Worm (Caenorhabditis elegans): ENCODE measurements around the gene cpsf-3.

Gene cpsf-3

ce11 chrIV:13282778-13283177 lies at the start of gene cpsf-3:
Gene cpsf-3 (minus strand): TSS chrIV:13282878.
- TF ChIP-seq elt-3 (tag; optimal IDR thresholded peaks at IDR 0.05) (no peak), pha-4 (tag; optimal IDR thresholded peaks at IDR 0.05) (no peak), pqm-1 (tag; optimal IDR thresholded peaks at IDR 0.05) (no peak), nhr-25 (tag; optimal IDR thresholded peaks at IDR 0.05) (no peak), ceh-82 (tag; optimal IDR thresholded peaks at IDR 0.05) (no peak), nhr-12 (tag; optimal IDR thresholded peaks at IDR 0.05) (no peak), daf-12 (tag; optimal IDR thresholded peaks at IDR 0.05) (no peak), ceh-16 (tag; optimal IDR thresholded peaks at IDR 0.05) (no peak), aly-2 (tag; optimal IDR thresholded peaks at IDR 0.05) (no peak), nhr-23 (tag; optimal IDR thresholded peaks at IDR 0.05) (no peak), R02D3.7 (tag; optimal IDR thresholded peaks at IDR 0.05) (no peak), ztf-11 (tag; optimal IDR thresholded peaks at IDR 0.05) (no peak), ceh-9 (tag; optimal IDR thresholded peaks at IDR 0.05) (no peak), skn-1 (tag; optimal IDR thresholded peaks at IDR 0.05) (no peak), fos-1 (tag; optimal IDR thresholded peaks at IDR 0.05) (no peak), ama-1 (optimal IDR thresholded peaks at IDR 0.05) (no peak), elt-1 (tag; optimal IDR thresholded peaks at IDR 0.05) (no peak), egl-5 (tag; optimal IDR thresholded peaks at IDR 0.05) (no peak), nhr-43 (tag; optimal IDR thresholded peaks at IDR 0.05; ENCODE audit: poor library complexity, severe bottlenecking) (no peak), nhr-67 (tag; optimal IDR thresholded peaks at IDR 0.05) (no peak)

ce11 chrIV:13331285-13331684 lies 48.6 kb upstream of the cpsf-3 start, which contains the start of gene pqn-74:
Gene pqn-74 (minus strand): TSS chrIV:13331406.
- no peak for TF ChIP-seq zag-1 (tag; optimal IDR thresholded peaks at IDR 0.05)
- TF ChIP-seq pha-4 (tag; optimal IDR thresholded peaks at IDR 0.05), result peak; percentile 28

- TF ChIP-seq eor-1 (tag; optimal IDR thresholded peaks at IDR 0.05) (no peak), zag-1 (tag; optimal IDR thresholded peaks at IDR 0.05) (no peak), pha-4 (tag; optimal IDR thresholded peaks at IDR 0.05) (peak; percentile 50), fos-1 (tag; optimal IDR thresholded peaks at IDR 0.05) (no peak), fkh-10 (GFP tag; optimal IDR thresholded peaks at IDR 0.05) (no peak), lin-15B (tag; optimal IDR thresholded peaks at IDR 0.05) (no peak)
Observed at ce11 chrIV:13330547-13330946, 47.9 kb upstream of the cpsf-3 start.

ce11 chrIV:13328059-13328458 lies 45.4 kb upstream of the cpsf-3 start, which contains the start of gene far-6:
Gene far-6 (plus strand): TSS chrIV:13328359.
- TF ChIP-seq nhr-67 (tag; optimal IDR thresholded peaks at IDR 0.05) (no peak), nhr-23 (tag; optimal IDR thresholded peaks at IDR 0.05) (no peak), pqm-1 (tag; optimal IDR thresholded peaks at IDR 0.05) (no peak), jun-1 (tag; optimal IDR thresholded peaks at IDR 0.05) (no peak), nhr-11 (tag; optimal IDR thresholded peaks at IDR 0.05) (no peak), fkh-10 (GFP tag; optimal IDR thresholded peaks at IDR 0.05) (no peak), ceh-9 (tag; optimal IDR thresholded peaks at IDR 0.05) (no peak), elt-2 (tag; optimal IDR thresholded peaks at IDR 0.05) (no peak), nhr-237 (tag; optimal IDR thresholded peaks at IDR 0.05) (no peak), nhr-77 (tag; optimal IDR thresholded peaks at IDR 0.05) (no peak), fkh-2 (tag; optimal IDR thresholded peaks at IDR 0.05) (no peak), pha-4 (tag; optimal IDR thresholded peaks at IDR 0.05) (no peak), ceh-82 (tag; optimal IDR thresholded peaks at IDR 0.05) (no peak), nhr-76 (tag; optimal IDR thresholded peaks at IDR 0.05) (no peak), daf-12 (tag; optimal IDR thresholded peaks at IDR 0.05) (no peak)

- TF ChIP-seq elt-2 (tag; optimal IDR thresholded peaks at IDR 0.05) (peak; percentile 98), pqm-1 (tag; optimal IDR thresholded peaks at IDR 0.05) (peak; percentile 95), pha-4 (tag; optimal IDR thresholded peaks at IDR 0.05) (peak; percentile 49), lin-15B (tag; optimal IDR thresholded peaks at IDR 0.05) (no peak), nhr-11 (tag; optimal IDR thresholded peaks at IDR 0.05) (no peak), jun-1 (tag; optimal IDR thresholded peaks at IDR 0.05) (peak; percentile 69)
Observed at ce11 chrIV:13327064-13327463, 44.4 kb upstream of the cpsf-3 start.

- TF ChIP-seq nfya-1 (tag; optimal IDR thresholded peaks at IDR 0.05; ENCODE audit: insufficient read depth) (no peak), ceh-16 (tag; optimal IDR thresholded peaks at IDR 0.05) (no peak), nhr-11 (tag; optimal IDR thresholded peaks at IDR 0.05) (no peak), nhr-43 (tag; optimal IDR thresholded peaks at IDR 0.05; ENCODE audit: poor library complexity, severe bottlenecking) (no peak), nhr-25 (tag; optimal IDR thresholded peaks at IDR 0.05) (no peak), unc-39 (tag; optimal IDR thresholded peaks at IDR 0.05) (no peak), lin-39 (tag; optimal IDR thresholded peaks at IDR 0.05) (no peak), mdl-1 (tag; optimal IDR thresholded peaks at IDR 0.05) (no peak), elt-1 (tag; optimal IDR thresholded peaks at IDR 0.05) (no peak), egl-27 (tag; optimal IDR thresholded peaks at IDR 0.05) (no peak), ztf-11 (tag; optimal IDR thresholded peaks at IDR 0.05) (no peak), ceh-28 (tag; optimal IDR thresholded peaks at IDR 0.05) (no peak), fkh-10 (GFP tag; optimal IDR thresholded peaks at IDR 0.05) (no peak), nhr-12 (tag; optimal IDR thresholded peaks at IDR 0.05) (no peak), hmg-11 (tag; optimal IDR thresholded peaks at IDR 0.05) (no peak), snpc-4 (tag; optimal IDR thresholded peaks at IDR 0.05) (no peak), pha-4 (tag; optimal IDR thresholded peaks at IDR 0.05) (no peak)
Observed at ce11 chrIV:13323823-13324359, 41.2 kb upstream of the cpsf-3 start, which contains the start of gene fat-2. Gene fat-2 (plus strand): TSS chrIV:13323873.

Measured in whole organism, L3 larva.